Worm (Caenorhabditis elegans) whole organism, mixed stage, embryonic: ENCODE data around the gene nhr-249.

Experiments used
- blmp-1 ChIP-seq: fragments of 150-350 bp; optimal IDR thresholded peaks from 2 replicates; lab custom pipeline; 2014; ENCODE audit warnings: missing biosample characterization, missing genetic modification characterization
- ceh-43 ChIP-seq: fragments of 200-800 bp; sonication (Bioruptor generic); optimal IDR thresholded peaks from 2 replicates; lab custom pipeline; 2018; ENCODE audit warnings: mild to moderate bottlenecking, missing genetic modification characterization, moderate library complexity, missing compliant biosample characterization
- nhr-237 ChIP-seq: fragments of 150-350 bp; optimal IDR thresholded peaks from 2 replicates; lab custom pipeline; 2014; ENCODE audit warnings: missing biosample characterization, missing genetic modification characterization
- nhr-28 ChIP-seq: fragments of 150-350 bp; optimal IDR thresholded peaks from 2 replicates; lab custom pipeline; 2014; ENCODE audit warnings: missing biosample characterization, missing genetic modification characterization
- snpc-4 ChIP-seq: fragments of 150-350 bp; optimal IDR thresholded peaks from 2 replicates; lab custom pipeline; 2014; ENCODE audit warnings: missing biosample characterization, missing genetic modification characterization
- unc-62 ChIP-seq: fragments of 150-350 bp; optimal IDR thresholded peaks from 2 replicates; lab custom pipeline; 2014; ENCODE audit warnings: missing biosample characterization, missing genetic modification reagents, missing genetic modification characterization

ce11 chrIV:6999206-6999605 lies 26.9 kb upstream of the nhr-249 start, which contains the start of gene C25A8.5:
- TF ChIP-seq unc-62 (GFP tag; lab: Kevin White, UChicago) (no peak), nhr-237 (tag; lab: Kevin White, UChicago) (no peak), blmp-1 (tag; lab: Kevin White, UChicago) (no peak), snpc-4 (tag; lab: Kevin White, UChicago) (no peak), ceh-43 (GFP tag; lab: Kevin White, UChicago) (no peak), nhr-28 (tag; lab: Kevin White, UChicago) (no peak)
